Fruit fly (Drosophila melanogaster) whole organism, embryonic: ENCODE data around the gene hog.

Experiments
- Ada2b ChIP-seq: fragments of 200-800 bp; sonication (Bioruptor generic); IDR thresholded peaks from 2 replicates; pipeline ENCODE4 v1.3.6; 2022; ENCODE audit warnings: missing biosample characterization, missing genetic modification characterization
- Atf-2 ChIP-seq: fragments of 200-800 bp; sonication (Bioruptor generic); optimal IDR thresholded peaks from 2 replicates; lab custom pipeline; 2016; ENCODE audit warnings: missing biosample characterization, missing genetic modification characterization
- B-H2 ChIP-seq: fragments of 200-800 bp; sonication (Bioruptor generic); optimal IDR thresholded peaks from 2 replicates; lab custom pipeline; 2018; ENCODE audit warnings: missing biosample characterization, mild to moderate bottlenecking, missing genetic modification characterization
- C15 ChIP-seq: fragments of 200-800 bp; sonication (Bioruptor generic); IDR thresholded peaks from 3 replicates; pipeline ENCODE4 v1.3.6; 2022; ENCODE audit warnings: missing biosample characterization, missing genetic modification characterization
- CG10267 ChIP-seq: fragments of 200-800 bp; sonication (Bioruptor generic); optimal IDR thresholded peaks from 2 replicates; lab custom pipeline; 2018; ENCODE audit warnings: missing biosample characterization, mild to moderate bottlenecking, missing genetic modification characterization, moderate library complexity
- CG10959 ChIP-seq: fragments of 200-800 bp; sonication (Bioruptor generic); IDR thresholded peaks from 2 replicates; pipeline ENCODE4 v1.3.6; 2022; ENCODE audit warnings: missing biosample characterization, missing genetic modification characterization
- CG10979 ChIP-seq: fragments of 200-800 bp; sonication (Bioruptor generic); optimal IDR thresholded peaks from 2 replicates; lab custom pipeline; 2018; ENCODE audit warnings: missing biosample characterization, mild to moderate bottlenecking, missing genetic modification characterization, moderate library complexity
- CG11093 ChIP-seq: fragments of 200-800 bp; sonication (Bioruptor generic); IDR thresholded peaks from 3 replicates; pipeline ENCODE4 v1.3.6; 2022; ENCODE audit warnings: missing biosample characterization, missing genetic modification characterization
- CG16779 ChIP-seq: fragments of 200-800 bp; sonication (Bioruptor generic); IDR thresholded peaks from 2 replicates; pipeline ENCODE4 v1.3.6; 2022; ENCODE audit warnings: missing biosample characterization, missing genetic modification characterization
- CG17186 ChIP-seq: fragments of 200-800 bp; sonication (Bioruptor generic); optimal IDR thresholded peaks from 3 replicates; lab custom pipeline; 2017; ENCODE audit warnings: missing biosample characterization, missing genetic modification reagents, missing genetic modification characterization
- CG17359 ChIP-seq: fragments of 200-800 bp; sonication (Bioruptor generic); optimal IDR thresholded peaks from 3 replicates; lab custom pipeline; 2018; ENCODE audit warnings: missing biosample characterization, mild to moderate bottlenecking, missing genetic modification characterization, moderate library complexity
- CG17361 ChIP-seq: fragments of 200-800 bp; sonication (Bioruptor generic); IDR thresholded peaks from 3 replicates; pipeline ENCODE4 v1.3.6; 2022; ENCODE audit warnings: missing biosample characterization, missing genetic modification characterization
- CG2712 ChIP-seq: fragments of 200-800 bp; optimal IDR thresholded peaks from 3 replicates; lab custom pipeline; 2019; ENCODE audit warnings: missing biosample characterization, mild to moderate bottlenecking, missing genetic modification characterization, moderate library complexity
- CG3065 ChIP-seq: fragments of 200-800 bp; sonication (Bioruptor generic); optimal IDR thresholded peaks from 2 replicates; lab custom pipeline; 2016; ENCODE audit warnings: missing biosample characterization, missing genetic modification characterization
- CG31441 ChIP-seq: fragments of 200-800 bp; sonication (Bioruptor generic); IDR thresholded peaks from 2 replicates; pipeline ENCODE4 v1.3.6; 2022; ENCODE audit warnings: missing biosample characterization, missing genetic modification characterization
- CG34224 ChIP-seq: fragments of 200-800 bp; sonication (Bioruptor generic); IDR thresholded peaks from 3 replicates; pipeline ENCODE4 v1.3.6; 2022; ENCODE audit warnings: missing biosample characterization, missing genetic modification characterization; ENCODE audit not compliant: partially characterized antibody
- CG3995 ChIP-seq: fragments of 200-800 bp; sonication (Bioruptor generic); optimal IDR thresholded peaks from 3 replicates; lab custom pipeline; 2016; ENCODE audit warnings: missing biosample characterization, missing genetic modification characterization
- CG5245 ChIP-seq: fragments of 200-800 bp; sonication (Bioruptor generic); optimal IDR thresholded peaks from 3 replicates; lab custom pipeline; 2016; ENCODE audit warnings: missing biosample characterization, missing genetic modification characterization
- CG6175 ChIP-seq: fragments of 200-800 bp; sonication (Bioruptor generic); IDR thresholded peaks from 3 replicates; pipeline ENCODE4 v1.3.6; 2022; ENCODE audit warnings: missing biosample characterization, missing genetic modification characterization
- CG6254 ChIP-seq: fragments of 200-800 bp; sonication (Bioruptor generic); optimal IDR thresholded peaks from 3 replicates; lab custom pipeline; 2017; ENCODE audit warnings: mild to moderate bottlenecking, missing biosample characterization, missing genetic modification reagents, missing genetic modification characterization
- CG6272 ChIP-seq: fragments of 200-800 bp; sonication (Bioruptor generic); IDR thresholded peaks from 2 replicates; pipeline ENCODE4 v1.3.6; 2022; ENCODE audit warnings: missing biosample characterization, missing genetic modification characterization
- CG8388 ChIP-seq: fragments of 200-800 bp; sonication (Bioruptor generic); optimal IDR thresholded peaks from 2 replicates; lab custom pipeline; 2019; ENCODE audit warnings: missing biosample characterization, mild to moderate bottlenecking, missing genetic modification characterization, moderate library complexity
- CG9727 ChIP-seq: fragments of 200-800 bp; sonication (Bioruptor generic); optimal IDR thresholded peaks from 3 replicates; lab custom pipeline; 2017; ENCODE audit warnings: missing biosample characterization, mild to moderate bottlenecking, missing genetic modification characterization
- Dad ChIP-seq: fragments of 200-800 bp; sonication (Bioruptor generic); optimal IDR thresholded peaks from 3 replicates; lab custom pipeline; 2016; ENCODE audit warnings: missing biosample characterization, missing genetic modification characterization
- Deaf1 ChIP-seq: fragments of 200-800 bp; optimal IDR thresholded peaks from 3 replicates; lab custom pipeline; 2019; ENCODE audit warnings: missing biosample characterization, mild to moderate bottlenecking, missing genetic modification characterization, moderate library complexity
- Doc2 ChIP-seq: fragments of 200-800 bp; sonication (Bioruptor generic); IDR thresholded peaks from 2 replicates; pipeline ENCODE4 v1.3.6; 2022; ENCODE audit warnings: missing biosample characterization, missing genetic modification characterization
- Ets97D ChIP-seq: fragments of 200-800 bp; sonication (Bioruptor generic); optimal IDR thresholded peaks from 3 replicates; lab custom pipeline; 2016; ENCODE audit warnings: missing biosample characterization, missing genetic modification characterization
- Hr51 ChIP-seq, 2 experiments: fragments of 200-800 bp; sonication (Bioruptor generic); optimal IDR thresholded peaks; 2 replicates in 1 of 2; 3 replicates in 1 of 2; lab custom pipeline; 2016 to 2018; ENCODE audit warnings: missing biosample characterization in 2 of 2, missing genetic modification characterization in 2 of 2, mild to moderate bottlenecking in 1 of 2, moderate library complexity in 1 of 2
- Hr78 ChIP-seq, 2 experiments: fragments of 200-800 bp in 1 of 2; fragments of >200 bp in 1 of 2; sonication (Bioruptor generic) in 1 of 2; optimal IDR thresholded peaks; 2 replicates each; lab custom pipeline; 2017 to 2019; ENCODE audit warnings: missing biosample characterization in 2 of 2, missing genetic modification characterization in 2 of 2, mild to moderate bottlenecking in 1 of 2, moderate library complexity in 1 of 2
- Meics ChIP-seq: fragments of 200-800 bp; sonication (Bioruptor generic); optimal IDR thresholded peaks from 2 replicates; lab custom pipeline; 2017; ENCODE audit warnings: missing biosample characterization, mild to moderate bottlenecking, missing genetic modification characterization
- Rfx ChIP-seq: fragments of 200-800 bp; sonication (Bioruptor generic); IDR thresholded peaks from 2 replicates; pipeline ENCODE4 v1.3.6; 2022; ENCODE audit warnings: missing biosample characterization, missing genetic modification characterization
- Trl ChIP-seq, 3 experiments: fragments of >200 bp in 2 of 3; fragments of 200-800 bp in 1 of 3; sonication (Bioruptor generic) in 1 of 3; optimal IDR thresholded peaks; 2 replicates in 1 of 3; 3 replicates in 2 of 3; lab custom pipeline; 2016 to 2017; ENCODE audit warnings: missing biosample characterization in 1 of 3, missing genetic modification characterization in 1 of 3
- abd-A ChIP-seq: fragments of 200-800 bp; sonication (Bioruptor generic); optimal IDR thresholded peaks from 3 replicates; lab custom pipeline; 2019; ENCODE audit warnings: missing biosample characterization, mild to moderate bottlenecking, missing genetic modification characterization, moderate library complexity
- al ChIP-seq: fragments of 200-800 bp; sonication (Bioruptor generic); IDR thresholded peaks from 2 replicates; pipeline ENCODE4 v1.3.6; 2022; ENCODE audit warnings: missing biosample characterization, missing genetic modification characterization
- bsh ChIP-seq, 2 experiments: fragments of 200-800 bp; sonication (Bioruptor generic); optimal IDR thresholded peaks; 2 replicates each; lab custom pipeline; 2017 to 2018; ENCODE audit warnings: mild to moderate bottlenecking in 2 of 2, missing biosample characterization in 2 of 2, missing genetic modification characterization in 2 of 2, moderate library complexity in 1 of 2
- chif ChIP-seq, 2 experiments: fragments of 200-800 bp; sonication (Bioruptor generic); optimal IDR thresholded peaks; 3 replicates each; lab custom pipeline; 2016; ENCODE audit warnings: missing biosample characterization in 2 of 2, missing genetic modification characterization in 2 of 2
- dmrt11E ChIP-seq: fragments of 200-800 bp; sonication (Bioruptor generic); optimal IDR thresholded peaks from 3 replicates; lab custom pipeline; 2018; ENCODE audit warnings: missing biosample characterization, mild to moderate bottlenecking, missing genetic modification characterization, moderate library complexity
- dmrt99B ChIP-seq: fragments of 200-800 bp; sonication (Bioruptor generic); optimal IDR thresholded peaks from 2 replicates; lab custom pipeline; 2018; ENCODE audit warnings: missing biosample characterization, mild to moderate bottlenecking, missing genetic modification characterization, moderate library complexity
- h ChIP-seq: fragments of >200 bp; optimal IDR thresholded peaks from 2 replicates; lab custom pipeline; 2017
- hb ChIP-seq: fragments of 200-800 bp; sonication (Bioruptor generic); IDR thresholded peaks from 3 replicates; pipeline ENCODE4 v1.3.6; 2022; ENCODE audit warnings: missing biosample characterization, missing genetic modification characterization; ENCODE audit not compliant: partially characterized antibody
- kay ChIP-seq: fragments of 200-800 bp; sonication (Bioruptor generic); optimal IDR thresholded peaks from 2 replicates; lab custom pipeline; 2016; ENCODE audit warnings: missing biosample characterization, missing genetic modification characterization
- lab ChIP-seq: fragments of 200-800 bp; sonication (Bioruptor generic); optimal IDR thresholded peaks from 3 replicates; lab custom pipeline; 2017; ENCODE audit warnings: missing biosample characterization, missing genetic modification characterization, mild to moderate bottlenecking, moderate library complexity, missing genetic modification reagents
- nmo ChIP-seq: fragments of 200-800 bp; sonication (Bioruptor generic); optimal IDR thresholded peaks from 2 replicates; lab custom pipeline; 2018; ENCODE audit warnings: missing biosample characterization, mild to moderate bottlenecking, missing genetic modification characterization, moderate library complexity
- otp ChIP-seq: fragments of 200-800 bp; sonication (Bioruptor generic); IDR thresholded peaks from 3 replicates; pipeline ENCODE4, ENCODE4 v1.3.6; 2022; ENCODE audit warnings: missing biosample characterization, missing genetic modification characterization
- repo ChIP-seq: fragments of 200-800 bp; sonication (Bioruptor generic); optimal IDR thresholded peaks from 2 replicates; lab custom pipeline; 2016; ENCODE audit warnings: missing biosample characterization, missing genetic modification characterization
- sd ChIP-seq: fragments of 200-800 bp; sonication (Bioruptor generic); optimal IDR thresholded peaks from 3 replicates; lab custom pipeline; 2018; ENCODE audit warnings: missing biosample characterization, mild to moderate bottlenecking, missing genetic modification characterization, moderate library complexity
- tio ChIP-seq: fragments of 200-800 bp; sonication (Bioruptor generic); optimal IDR thresholded peaks from 2 replicates; lab custom pipeline; 2017; ENCODE audit warnings: missing biosample characterization, missing genetic modification characterization, inconsistent platforms
- usp ChIP-seq: fragments of >200 bp; optimal IDR thresholded peaks from 2 replicates; lab custom pipeline; 2017; ENCODE audit warnings: missing biosample characterization, missing genetic modification characterization
- yki ChIP-seq: fragments of >200 bp; optimal IDR thresholded peaks from 3 replicates; lab custom pipeline; 2018
- z ChIP-seq: fragments of 200-800 bp; sonication (Bioruptor generic); IDR thresholded peaks from 3 replicates; pipeline ENCODE4 v1.3.6; 2022; ENCODE audit warnings: missing biosample characterization, missing genetic modification characterization
- zf30C ChIP-seq: fragments of 200-800 bp; sonication (Bioruptor generic); optimal IDR thresholded peaks from 3 replicates; lab custom pipeline; 2018; ENCODE audit warnings: missing biosample characterization, mild to moderate bottlenecking, missing genetic modification characterization

Gene hog

dm6 chrX:14738420-14738819, 19.7 kb upstream of the hog start (continued):
- no peak for TF ChIP-seq Rfx (GFP tag; lab: Robert Waterston, UW)
- no peak for TF ChIP-seq kay (GFP tag; lab: Kevin White, UChicago)
- peak; percentile 28 for TF ChIP-seq CG17359 (tag; lab: Kevin White, UChicago)
- TF ChIP-seq CG10267 (tag; lab: Kevin White, UChicago): no peak
- TF ChIP-seq otp: no peak
- TF ChIP-seq al (GFP tag; lab: Robert Waterston, UW): no peak
- peak; percentile 2 for TF ChIP-seq Meics (GFP tag; lab: Kevin White, UChicago)
- TF ChIP-seq CG3065: no peak
- TF ChIP-seq bsh (GFP tag; optimal IDR thresholded peaks at IDR 0.05; lab: Kevin White, UChicago): peak in 1 of 2 experiments; percentile 46
- no peak for TF ChIP-seq Deaf1 (tag; lab: Kevin White, UChicago)
- TF ChIP-seq lab (GFP tag; lab: Kevin White, UChicago): peak; percentile 11
- TF ChIP-seq Atf-2 (GFP tag; lab: Kevin White, UChicago): no peak
- peak; percentile 32 for TF ChIP-seq CG10979
- 0 out of 2 replicates have a peak, but pooled peaks have one; percentile 10 for TF ChIP-seq Ada2b (GFP tag; lab: Robert Waterston, UW)
- TF ChIP-seq dmrt99B (tag; lab: Kevin White, UChicago): peak; percentile 34
- TF ChIP-seq Doc2 (GFP tag; lab: Robert Waterston, UW): no peak
- TF ChIP-seq zf30C (GFP tag; lab: Kevin White, UChicago): no peak
- TF ChIP-seq Dad: no peak
- no peak for TF ChIP-seq h (lab: Kevin White, UChicago)
- TF ChIP-seq CG9727 (GFP tag; lab: Kevin White, UChicago): no peak
- peak; percentile 20 for TF ChIP-seq dmrt11E (tag; lab: Kevin White, UChicago)
- no peak for TF ChIP-seq CG11093 (GFP tag; lab: Robert Waterston, UW)
- TF ChIP-seq CG34224: no peak
- no peak for TF ChIP-seq B-H2 (GFP tag; lab: Kevin White, UChicago)
- TF ChIP-seq CG17186 (GFP tag; lab: Kevin White, UChicago): no peak
- no peak for TF ChIP-seq CG6272 (GFP tag; lab: Robert Waterston, UW)
- TF ChIP-seq CG6175 (GFP tag; lab: Robert Waterston, UW): no peak
- TF ChIP-seq abd-A (tag; lab: Kevin White, UChicago): no peak
- TF ChIP-seq CG3995 (GFP tag; lab: Kevin White, UChicago): no peak
- TF ChIP-seq CG6254 (GFP tag; lab: Kevin White, UChicago): no peak
- TF ChIP-seq C15 (GFP tag; lab: Robert Waterston, UW): no peak
- no peak for TF ChIP-seq yki (lab: Kevin White, UChicago)
- no peak for TF ChIP-seq nmo (GFP tag; lab: Kevin White, UChicago)
- TF ChIP-seq sd (tag; lab: Kevin White, UChicago): no peak
- TF ChIP-seq repo (GFP tag; lab: Kevin White, UChicago): no peak
- no peak for TF ChIP-seq Ets97D (GFP tag; lab: Kevin White, UChicago)
- TF ChIP-seq CG10959: 0 out of 2 replicates have a peak, but pooled peaks have one; percentile 18
- peak; percentile 14 to 29 for TF ChIP-seq chif (GFP tag; optimal IDR thresholded peaks at IDR 0.05; lab: Kevin White, UChicago)
- TF ChIP-seq hb (GFP tag; lab: Robert Waterston, UW): no peak
- TF ChIP-seq usp: no peak
- TF ChIP-seq Hr51 (GFP tag; optimal IDR thresholded peaks at IDR 0.05; lab: Kevin White, UChicago): peak in 1 of 2 experiments; percentile 30
- TF ChIP-seq CG17361 (GFP tag; lab: Robert Waterston, UW): no peak
- no peak for TF ChIP-seq CG8388 (GFP tag; lab: Kevin White, UChicago)
- TF ChIP-seq tio: no peak
- peak; percentile 13 for TF ChIP-seq CG5245 (GFP tag; lab: Kevin White, UChicago)
- TF ChIP-seq Hr78 (GFP tag; optimal IDR thresholded peaks at IDR 0.05; lab: Kevin White, UChicago): no peak
- no peak for TF ChIP-seq Trl (optimal IDR thresholded peaks at IDR 0.05; lab: Kevin White, UChicago)
- TF ChIP-seq Trl (GFP tag; optimal IDR thresholded peaks at IDR 0.05; lab: Kevin White, UChicago): no peak
- peak; percentile 30 for TF ChIP-seq CG2712 (tag; lab: Kevin White, UChicago)
- TF ChIP-seq z (GFP tag; lab: Robert Waterston, UW): no peak
- TF ChIP-seq CG16779 (GFP tag; lab: Robert Waterston, UW): no peak
- 0 out of 2 replicates have a peak, but pooled peaks have one; percentile 11 for TF ChIP-seq CG31441 (GFP tag; lab: Robert Waterston, UW)
